Fruit fly (Drosophila melanogaster) whole organism, pupa: Measurements from ENCODE around the gene CG3505.

Experiments used
- CG14655 ChIP-seq: fragments of 200-800 bp; sonication (Bioruptor generic); optimal IDR thresholded peaks from 3 replicates; lab custom pipeline; 2017; ENCODE audit warnings: mild to moderate bottlenecking, missing biosample characterization, missing genetic modification reagents, missing genetic modification characterization
- CG15710 ChIP-seq: fragments of 200-800 bp; sonication (Bioruptor generic); optimal IDR thresholded peaks from 2 replicates; lab custom pipeline; 2018; ENCODE audit warnings: missing biosample characterization, mild to moderate bottlenecking, missing genetic modification characterization, moderate library complexity
- CG17806 ChIP-seq: fragments of 200-800 bp; sonication (Bioruptor generic); optimal IDR thresholded peaks from 2 replicates; lab custom pipeline; 2018; ENCODE audit warnings: missing biosample characterization, mild to moderate bottlenecking, missing genetic modification characterization, moderate library complexity
- CG32121 ChIP-seq: fragments of 200-800 bp; sonication (Bioruptor generic); IDR thresholded peaks from 2 replicates; pipeline ENCODE4 v1.3.6; 2022; ENCODE audit warnings: missing biosample characterization, missing genetic modification characterization
- CG34367 ChIP-seq: fragments of 200-800 bp; sonication (Bioruptor generic); optimal IDR thresholded peaks from 2 replicates; lab custom pipeline; 2018; ENCODE audit warnings: missing biosample characterization, mild to moderate bottlenecking, missing genetic modification characterization
- CG4496 ChIP-seq: fragments of 200-800 bp; sonication (Bioruptor generic); IDR thresholded peaks from 3 replicates; pipeline ENCODE4 v1.3.6; 2022; ENCODE audit warnings: missing biosample characterization, missing genetic modification characterization
- CG8301 ChIP-seq: fragments of 200-800 bp; sonication (Bioruptor generic); optimal IDR thresholded peaks from 2 replicates; lab custom pipeline; 2018; ENCODE audit warnings: missing biosample characterization, mild to moderate bottlenecking, missing genetic modification characterization
- D1 ChIP-seq: fragments of 200-800 bp; sonication (Bioruptor generic); optimal IDR thresholded peaks from 2 replicates; lab custom pipeline; 2018; ENCODE audit warnings: missing biosample characterization, mild to moderate bottlenecking, missing genetic modification characterization, moderate library complexity
- EcR ChIP-seq: fragments of 200-800 bp; sonication (Bioruptor generic); optimal IDR thresholded peaks from 3 replicates; lab custom pipeline; 2019; ENCODE audit warnings: missing biosample characterization, missing genetic modification characterization, mild to moderate bottlenecking, moderate library complexity, missing genetic modification reagents
- Ets98B ChIP-seq: fragments of 200-800 bp; sonication (Bioruptor generic); IDR thresholded peaks from 2 replicates; pipeline ENCODE4 v1.3.6; 2022; ENCODE audit warnings: missing biosample characterization, missing genetic modification characterization
- fd96Ca ChIP-seq: fragments of 200-800 bp; sonication (Bioruptor generic); IDR thresholded peaks from 3 replicates; pipeline ENCODE4 v1.3.6; 2022; ENCODE audit warnings: missing biosample characterization, missing genetic modification characterization
- gl ChIP-seq: fragments of 200-800 bp; sonication (Bioruptor generic); optimal IDR thresholded peaks from 2 replicates; lab custom pipeline; 2018; ENCODE audit warnings: missing biosample characterization, mild to moderate bottlenecking, missing genetic modification characterization
- rn ChIP-seq: fragments of 200-800 bp; sonication (Bioruptor generic); IDR thresholded peaks from 2 replicates; pipeline ENCODE4 v1.3.6; 2022; ENCODE audit warnings: missing biosample characterization, missing genetic modification characterization

- TF ChIP-seq CG8301 (tag; lab: Kevin White, UChicago) (no peak), fd96Ca (no peak), gl (no peak), EcR (no peak), CG17806 (tag; lab: Kevin White, UChicago) (no peak), rn (GFP tag; lab: Robert Waterston, UW) (no peak), CG14655 (GFP tag; lab: Kevin White, UChicago) (no peak), CG4496 (no peak), CG32121 (GFP tag; lab: Robert Waterston, UW) (no peak), D1 (tag; lab: Kevin White, UChicago) (no peak), CG15710 (tag; lab: Kevin White, UChicago) (no peak), CG34367 (no peak), Ets98B (GFP tag; lab: Robert Waterston, UW) (no peak)
Measured at dm6 chr3R:14642463-14642862, 14.8 kb upstream of the CG3505 start, which contains the start of gene CG7886.
